Fruit fly (Drosophila melanogaster) whole organism, prepupa: ENCODE measurements around the gene CG42637.

Source experiments
- Blimp-1 ChIP-seq: fragments of 200-800 bp; sonication (Bioruptor generic); optimal IDR thresholded peaks from 3 replicates; lab custom pipeline; 2017; ENCODE audit warnings: missing biosample characterization, missing genetic modification characterization, mild to moderate bottlenecking, moderate library complexity, missing genetic modification reagents
- CG10631 ChIP-seq: fragments of 200-800 bp; sonication (Bioruptor generic); optimal IDR thresholded peaks from 2 replicates; lab custom pipeline; 2016; ENCODE audit warnings: missing biosample characterization, missing genetic modification characterization
- CG11762 ChIP-seq: fragments of 200-800 bp; sonication (Bioruptor generic); optimal IDR thresholded peaks from 3 replicates; lab custom pipeline; 2016; ENCODE audit warnings: missing biosample characterization, missing genetic modification characterization; ENCODE audit not compliant: insufficient read depth
- CG15336 ChIP-seq: fragments of 200-800 bp; sonication (Bioruptor generic); IDR thresholded peaks from 2 replicates; pipeline ENCODE4 v1.3.6; 2022; ENCODE audit warnings: missing biosample characterization, missing genetic modification characterization
- CG1621 ChIP-seq: fragments of 200-800 bp; sonication (Bioruptor generic); optimal IDR thresholded peaks from 3 replicates; lab custom pipeline; 2018; ENCODE audit warnings: missing biosample characterization, mild to moderate bottlenecking, missing genetic modification characterization
- CG16779 ChIP-seq: fragments of 200-800 bp; sonication (Bioruptor generic); optimal IDR thresholded peaks from 3 replicates; lab custom pipeline; 2017; ENCODE audit warnings: missing biosample characterization, mild to moderate bottlenecking, missing genetic modification characterization
- CG31627 ChIP-seq: fragments of 200-800 bp; sonication (Bioruptor generic); optimal IDR thresholded peaks from 3 replicates; lab custom pipeline; 2016; ENCODE audit warnings: missing biosample characterization, missing genetic modification characterization
- CG32006 ChIP-seq: fragments of 200-800 bp; sonication (Bioruptor generic); optimal IDR thresholded peaks from 3 replicates; lab custom pipeline; 2017; ENCODE audit warnings: missing biosample characterization, mild to moderate bottlenecking, missing genetic modification characterization
- CG3919 ChIP-seq: fragments of 200-800 bp; sonication (Bioruptor generic); optimal IDR thresholded peaks from 3 replicates; lab custom pipeline; 2016; ENCODE audit warnings: missing biosample characterization, missing genetic modification characterization
- CG4318 ChIP-seq: fragments of 200-800 bp; sonication (Bioruptor generic); optimal IDR thresholded peaks from 3 replicates; lab custom pipeline; 2017; ENCODE audit warnings: missing biosample characterization, mild to moderate bottlenecking, missing genetic modification characterization
- CG6163 ChIP-seq: fragments of 200-800 bp; sonication (Bioruptor generic); IDR thresholded peaks from 3 replicates; pipeline ENCODE4 v1.3.6; 2022; ENCODE audit warnings: missing biosample characterization, missing genetic modification characterization
- CG6276 ChIP-seq: fragments of 200-800 bp; sonication (Bioruptor generic); optimal IDR thresholded peaks from 2 replicates; lab custom pipeline; 2017; ENCODE audit warnings: missing biosample characterization, mild to moderate bottlenecking, missing genetic modification characterization
- CG6854 ChIP-seq: fragments of 200-800 bp; sonication (Bioruptor generic); optimal IDR thresholded peaks from 2 replicates; lab custom pipeline; 2017; ENCODE audit warnings: missing biosample characterization, mild to moderate bottlenecking, missing genetic modification characterization
- CG7368 ChIP-seq: fragments of 200-800 bp; sonication (Bioruptor generic); optimal IDR thresholded peaks from 3 replicates; lab custom pipeline; 2016; ENCODE audit warnings: missing biosample characterization, missing genetic modification characterization
- CG8319 ChIP-seq: fragments of 200-800 bp; sonication (Bioruptor generic); optimal IDR thresholded peaks from 3 replicates; lab custom pipeline; 2016; ENCODE audit warnings: missing biosample characterization, missing genetic modification characterization
- CG9139 ChIP-seq: fragments of 200-800 bp; sonication (Bioruptor generic); optimal IDR thresholded peaks from 3 replicates; lab custom pipeline; 2017; ENCODE audit warnings: missing biosample characterization, mild to moderate bottlenecking, missing genetic modification characterization
- Eip75B ChIP-seq: fragments of 200-800 bp; sonication (Bioruptor generic); optimal IDR thresholded peaks from 3 replicates; lab custom pipeline; 2016; ENCODE audit warnings: missing biosample characterization, missing genetic modification characterization
- Eip78C ChIP-seq: fragments of 200-800 bp; sonication (Bioruptor generic); peaks from one replicate; lab custom pipeline; 2016; ENCODE audit warnings: missing biosample characterization, missing genetic modification characterization
- Eip93F ChIP-seq: fragments of 200-800 bp; sonication (Bioruptor generic); optimal IDR thresholded peaks from 2 replicates; lab custom pipeline; 2016; ENCODE audit warnings: missing biosample characterization, mild to moderate bottlenecking, missing genetic modification characterization
- Ets21C ChIP-seq: fragments of 200-800 bp; sonication (Bioruptor generic); optimal IDR thresholded peaks from 3 replicates; lab custom pipeline; 2016; ENCODE audit warnings: missing biosample characterization, missing genetic modification characterization
- Ets96B ChIP-seq: fragments of 200-800 bp; optimal IDR thresholded peaks from 2 replicates; lab custom pipeline; 2019; ENCODE audit warnings: missing biosample characterization, mild to moderate bottlenecking, missing genetic modification characterization, moderate library complexity
- Hr39 ChIP-seq: fragments of 200-800 bp; sonication (Bioruptor generic); optimal IDR thresholded peaks from 2 replicates; lab custom pipeline; 2016; ENCODE audit warnings: missing biosample characterization, missing genetic modification characterization
- Hr4 ChIP-seq: fragments of 200-800 bp; sonication (Bioruptor generic); optimal IDR thresholded peaks from 3 replicates; lab custom pipeline; 2016; ENCODE audit warnings: missing biosample characterization, missing genetic modification characterization
- Smox ChIP-seq: fragments of 200-800 bp; sonication (Bioruptor generic); optimal IDR thresholded peaks from 3 replicates; lab custom pipeline; 2016; ENCODE audit warnings: missing biosample characterization, missing genetic modification characterization
- Sox102F ChIP-seq: fragments of 200-800 bp; sonication (Bioruptor generic); optimal IDR thresholded peaks from 2 replicates; lab custom pipeline; 2016; ENCODE audit warnings: missing biosample characterization, mild to moderate bottlenecking, missing genetic modification characterization
- Sox14 ChIP-seq: fragments of 200-800 bp; sonication (Bioruptor generic); optimal IDR thresholded peaks from 3 replicates; lab custom pipeline; 2016; ENCODE audit warnings: missing biosample characterization, missing genetic modification characterization
- Sox15 ChIP-seq: fragments of 200-800 bp; sonication (Bioruptor generic); optimal IDR thresholded peaks from 3 replicates; lab custom pipeline; 2016; ENCODE audit warnings: missing biosample characterization, missing genetic modification characterization
- achi ChIP-seq: fragments of 200-800 bp; sonication (Bioruptor generic); optimal IDR thresholded peaks from 3 replicates; lab custom pipeline; 2016; ENCODE audit warnings: missing biosample characterization, missing genetic modification characterization
- acj6 ChIP-seq: fragments of 200-800 bp; sonication (Bioruptor generic); optimal IDR thresholded peaks from 3 replicates; lab custom pipeline; 2016; ENCODE audit warnings: missing biosample characterization, missing genetic modification characterization
- dsx ChIP-seq: fragments of 200-800 bp; optimal IDR thresholded peaks from 3 replicates; lab custom pipeline; 2019; ENCODE audit warnings: missing biosample characterization, mild to moderate bottlenecking, missing genetic modification characterization, moderate library complexity; ENCODE audit not compliant: poor library complexity, severe bottlenecking
- eg ChIP-seq: fragments of 200-800 bp; sonication (Bioruptor generic); IDR thresholded peaks from 3 replicates; pipeline ENCODE4 v1.3.6; 2022; ENCODE audit warnings: missing biosample characterization, missing genetic modification characterization
- fd85E ChIP-seq: fragments of 200-800 bp; sonication (Bioruptor generic); optimal IDR thresholded peaks from 3 replicates; lab custom pipeline; 2016; ENCODE audit warnings: missing biosample characterization, missing genetic modification characterization
- fkh ChIP-seq: fragments of 200-800 bp; sonication (Bioruptor generic); optimal IDR thresholded peaks from 3 replicates; lab custom pipeline; 2017; ENCODE audit warnings: missing biosample characterization, mild to moderate bottlenecking, missing genetic modification characterization, moderate library complexity
- net ChIP-seq: fragments of 200-800 bp; sonication (Bioruptor generic); optimal IDR thresholded peaks from 3 replicates; lab custom pipeline; 2016; ENCODE audit warnings: missing biosample characterization, missing genetic modification characterization
- pdm3 ChIP-seq: fragments of 200-800 bp; sonication (Bioruptor generic); optimal IDR thresholded peaks from 3 replicates; lab custom pipeline; 2016; ENCODE audit warnings: missing biosample characterization, missing genetic modification characterization
- salr ChIP-seq, 2 experiments: fragments of 200-800 bp; sonication (Bioruptor generic); optimal IDR thresholded peaks; 3 replicates each; lab custom pipeline; 2016 to 2018; ENCODE audit warnings: missing biosample characterization in 2 of 2, missing genetic modification characterization in 2 of 2, mild to moderate bottlenecking in 1 of 2
- spab ChIP-seq: fragments of 200-800 bp; sonication (Bioruptor generic); optimal IDR thresholded peaks from 2 replicates; lab custom pipeline; 2017; ENCODE audit warnings: missing biosample characterization, mild to moderate bottlenecking, missing genetic modification characterization, missing genetic modification reagents
- topi ChIP-seq: fragments of 200-800 bp; sonication (Bioruptor generic); optimal IDR thresholded peaks from 3 replicates; lab custom pipeline; 2016; ENCODE audit warnings: missing biosample characterization, missing genetic modification characterization
- vri ChIP-seq: fragments of 200-800 bp; sonication (Bioruptor generic); optimal IDR thresholded peaks from 3 replicates; lab custom pipeline; 2016; ENCODE audit warnings: missing biosample characterization, mild to moderate bottlenecking, missing genetic modification characterization

CG42637 gene

DNA sequence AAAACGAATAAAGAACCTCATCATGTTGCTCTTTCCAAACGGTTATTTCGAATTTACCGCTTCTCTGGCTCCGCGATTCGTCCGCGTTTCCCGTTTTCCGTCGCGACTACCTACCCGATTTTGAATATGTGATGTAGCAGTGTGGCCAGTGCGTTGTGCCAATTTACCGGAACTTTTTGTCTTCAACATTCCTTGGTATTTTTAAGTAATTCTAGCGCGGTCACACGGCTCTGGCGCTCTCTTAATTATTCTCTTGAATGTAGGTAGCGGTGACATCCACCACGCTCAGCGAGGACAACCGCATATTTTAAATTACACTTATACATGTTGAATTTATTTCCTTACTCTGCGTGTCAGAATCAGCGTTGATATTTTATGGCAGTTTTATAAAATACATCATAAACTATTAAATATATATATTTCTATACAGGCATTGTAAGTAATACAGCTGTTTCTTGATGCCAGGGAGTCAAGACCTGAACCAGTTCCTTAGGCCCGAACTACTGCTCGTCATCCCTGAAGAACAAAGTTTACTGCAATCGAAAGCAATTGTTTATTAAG, at the start of gene CG42637, which contains the start of the genes Gyc76C and SREBP:
Gene CG42637 (minus strand): TSS at position 132 of the 561 bp plus-strand sequence.
Gene Gyc76C (minus strand): TSS at position 132 of the 561 bp plus-strand sequence.
Gene SREBP (plus strand): TSS at position 498 of the 561 bp plus-strand sequence.
- TF ChIP-seq Ets21C (GFP tag; lab: Kevin White, UChicago) (no peak), pdm3 (GFP tag; lab: Kevin White, UChicago) (no peak), CG6854 (no peak), CG32006 (no peak), achi (GFP tag; lab: Kevin White, UChicago) (no peak), vri (GFP tag; lab: Kevin White, UChicago) (no peak), spab (GFP tag; lab: Kevin White, UChicago) (no peak), Sox15 (GFP tag; lab: Kevin White, UChicago) (no peak), CG6163 (GFP tag; lab: Robert Waterston, UW) (peak; percentile 48; the same call in 2 of the 3 replicates), CG1621 (peak; percentile 92), fkh (GFP tag; lab: Kevin White, UChicago) (no peak), net (GFP tag; lab: Kevin White, UChicago) (no peak), CG10631 (GFP tag; lab: Kevin White, UChicago) (no peak), CG9139 (GFP tag; lab: Kevin White, UChicago) (no peak), dsx (GFP tag; lab: Kevin White, UChicago) (peak; percentile 12), CG31627 (GFP tag; lab: Kevin White, UChicago) (no peak), Ets96B (tag; lab: Kevin White, UChicago) (no peak), acj6 (GFP tag; lab: Kevin White, UChicago) (no peak), Eip78C (GFP tag; lab: Kevin White, UChicago) (peak; percentile 74), Sox102F (GFP tag; lab: Kevin White, UChicago) (no peak), Hr4 (GFP tag; lab: Kevin White, UChicago) (no peak), CG3919 (GFP tag; lab: Kevin White, UChicago) (peak; percentile 10), salr (GFP tag; optimal IDR thresholded peaks at IDR 0.05; lab: Kevin White, UChicago) (no peak), CG11762 (no peak), CG16779 (no peak), CG6276 (GFP tag; lab: Kevin White, UChicago) (no peak), Eip93F (GFP tag; lab: Kevin White, UChicago) (peak; percentile 50), CG7368 (no peak), Blimp-1 (GFP tag; lab: Kevin White, UChicago) (no peak), CG15336 (GFP tag; lab: Robert Waterston, UW) (no peak), CG4318 (GFP tag; lab: Kevin White, UChicago) (no peak), Eip75B (GFP tag; lab: Kevin White, UChicago) (no peak), Hr39 (GFP tag; lab: Kevin White, UChicago) (no peak), CG8319 (GFP tag; lab: Kevin White, UChicago) (no peak), topi (GFP tag; lab: Kevin White, UChicago) (no peak), Sox14 (GFP tag; lab: Kevin White, UChicago) (no peak), eg (GFP tag; lab: Robert Waterston, UW) (no peak), fd85E (no peak)

DNA sequence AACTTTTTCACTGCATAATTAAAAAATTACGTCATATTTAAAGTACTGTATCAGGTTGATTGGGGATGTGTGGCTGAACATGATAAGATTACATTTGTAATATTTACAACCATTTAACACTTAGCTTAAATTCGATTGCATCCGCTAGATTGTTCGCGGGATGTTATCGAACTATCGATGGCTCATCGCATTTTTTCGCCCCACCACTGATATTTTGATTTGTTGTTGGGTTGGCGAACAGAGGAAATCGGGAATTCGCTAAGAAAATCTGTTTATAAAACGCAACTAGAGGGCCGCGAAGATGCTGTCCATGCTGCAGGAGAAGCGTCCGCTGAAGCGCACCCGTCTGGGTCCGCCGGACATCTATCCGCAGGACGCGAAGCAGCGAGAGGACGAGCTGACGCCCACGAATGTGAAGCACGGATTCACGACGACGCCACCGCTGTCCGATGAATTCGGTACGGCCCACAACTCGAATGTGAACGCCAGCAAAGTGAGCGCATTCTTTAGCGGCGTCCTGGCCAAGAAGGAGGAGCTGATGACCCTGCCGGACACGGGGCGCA, 43.1 kb upstream of the CG42637 start, which contains the start of gene kto:
Gene kto (plus strand): TSS at position 240 of the 563 bp plus-strand sequence.
- TF ChIP-seq CG15336 (GFP tag; lab: Robert Waterston, UW) (no peak), Hr39 (GFP tag; lab: Kevin White, UChicago) (no peak), Smox (GFP tag; lab: Kevin White, UChicago) (no peak)
